Fruit fly (Drosophila melanogaster) whole organism, embryonic: ENCODE measurements around the gene CG45081.
A peak's percentile ranks its signal among the peaks of the same experiment; 100 is the strongest.

Experiments
- Ada2b ChIP-seq: fragments of 200-800 bp; sonication (Bioruptor generic); IDR thresholded peaks from 2 replicates; pipeline ENCODE4 v1.3.6; 2022; ENCODE audit warnings: missing biosample characterization, missing genetic modification characterization
- Antp ChIP-seq: fragments of 200-800 bp; sonication (Bioruptor generic); optimal IDR thresholded peaks from 3 replicates; lab custom pipeline; 2016; ENCODE audit warnings: missing biosample characterization, missing genetic modification characterization
- Bgb ChIP-seq: fragments of 200-800 bp; sonication (Bioruptor generic); IDR thresholded peaks from 2 replicates; pipeline ENCODE4 v1.3.6; 2022; ENCODE audit warnings: missing biosample characterization, missing genetic modification characterization; ENCODE audit not compliant: partially characterized antibody
- Blimp-1 ChIP-seq: fragments of 200-800 bp; sonication (Bioruptor generic); optimal IDR thresholded peaks from 3 replicates; lab custom pipeline; 2018; ENCODE audit warnings: missing biosample characterization, missing genetic modification characterization, mild to moderate bottlenecking, moderate library complexity, missing genetic modification reagents
- CG1024 ChIP-seq: fragments of 200-800 bp; sonication (Bioruptor generic); IDR thresholded peaks from 2 replicates; pipeline ENCODE4 v1.3.6; 2022; ENCODE audit warnings: missing biosample characterization, missing genetic modification characterization
- CG10274 ChIP-seq: fragments of 200-800 bp; sonication (Bioruptor generic); optimal IDR thresholded peaks from 3 replicates; lab custom pipeline; 2017; ENCODE audit warnings: missing biosample characterization, mild to moderate bottlenecking, missing genetic modification characterization
- CG10321 ChIP-seq: fragments of 200-800 bp; sonication (Bioruptor generic); IDR thresholded peaks from 2 replicates; pipeline ENCODE4 v1.3.6; 2022; ENCODE audit warnings: missing biosample characterization, missing genetic modification characterization
- CG10366 ChIP-seq: fragments of 200-800 bp; sonication (Bioruptor generic); IDR thresholded peaks from 2 replicates; pipeline ENCODE4 v1.3.6; 2022; ENCODE audit warnings: missing biosample characterization, missing genetic modification characterization
- CG11456 ChIP-seq: fragments of 200-800 bp; sonication (Bioruptor generic); IDR thresholded peaks from 3 replicates; pipeline ENCODE4 v1.3.6; 2022; ENCODE audit warnings: missing biosample characterization, missing genetic modification characterization
- CG12391 ChIP-seq: fragments of 200-800 bp; sonication (Bioruptor generic); optimal IDR thresholded peaks from 3 replicates; lab custom pipeline; 2018; ENCODE audit warnings: missing biosample characterization, mild to moderate bottlenecking, missing genetic modification characterization, moderate library complexity
- CG1603 ChIP-seq: fragments of 200-800 bp; sonication (Bioruptor generic); optimal IDR thresholded peaks from 2 replicates; lab custom pipeline; 2019; ENCODE audit warnings: missing biosample characterization, mild to moderate bottlenecking, missing genetic modification characterization, moderate library complexity
- CG2712 ChIP-seq: fragments of 200-800 bp; optimal IDR thresholded peaks from 3 replicates; lab custom pipeline; 2019; ENCODE audit warnings: missing biosample characterization, mild to moderate bottlenecking, missing genetic modification characterization, moderate library complexity
- CG30403 ChIP-seq: fragments of 200-800 bp; sonication (Bioruptor generic); optimal IDR thresholded peaks from 3 replicates; lab custom pipeline; 2016; ENCODE audit warnings: missing biosample characterization, missing genetic modification characterization
- CG3995 ChIP-seq: fragments of 200-800 bp; sonication (Bioruptor generic); optimal IDR thresholded peaks from 3 replicates; lab custom pipeline; 2016; ENCODE audit warnings: missing biosample characterization, missing genetic modification characterization
- CG6683 ChIP-seq: fragments of 200-800 bp; sonication (Bioruptor generic); optimal IDR thresholded peaks from 2 replicates; lab custom pipeline; 2017; ENCODE audit warnings: missing biosample characterization, mild to moderate bottlenecking, missing genetic modification characterization, missing genetic modification reagents
- CG7928 ChIP-seq: fragments of 200-800 bp; sonication (Bioruptor generic); optimal IDR thresholded peaks from 2 replicates; lab custom pipeline; 2017; ENCODE audit warnings: missing biosample characterization, mild to moderate bottlenecking, missing genetic modification characterization
- CG8765 ChIP-seq: fragments of 200-800 bp; sonication (Bioruptor generic); IDR thresholded peaks from 2 replicates; pipeline ENCODE4 v1.3.6; 2022; ENCODE audit warnings: missing biosample characterization, missing genetic modification characterization
- CG9727 ChIP-seq: fragments of 200-800 bp; sonication (Bioruptor generic); optimal IDR thresholded peaks from 3 replicates; lab custom pipeline; 2017; ENCODE audit warnings: missing biosample characterization, mild to moderate bottlenecking, missing genetic modification characterization
- CoRest ChIP-seq: fragments of 200-800 bp; sonication (Bioruptor generic); optimal IDR thresholded peaks from 3 replicates; lab custom pipeline; 2018; ENCODE audit warnings: missing biosample characterization, mild to moderate bottlenecking, missing genetic modification characterization, moderate library complexity
- CrebB ChIP-seq: fragments of 200-800 bp; sonication (Bioruptor generic); optimal IDR thresholded peaks from 3 replicates; lab custom pipeline; 2018; ENCODE audit warnings: missing biosample characterization, mild to moderate bottlenecking, missing genetic modification characterization
- Dp ChIP-seq: fragments of 200-800 bp; sonication (Bioruptor generic); optimal IDR thresholded peaks from 2 replicates; lab custom pipeline; 2018; ENCODE audit warnings: missing biosample characterization, mild to moderate bottlenecking, missing genetic modification characterization, moderate library complexity
- Hr39 ChIP-seq: fragments of >200 bp; optimal IDR thresholded peaks from 2 replicates; lab custom pipeline; 2017
- Opbp ChIP-seq: fragments of 200-800 bp; sonication (Bioruptor generic); IDR thresholded peaks from 3 replicates; pipeline ENCODE4 v1.3.6; 2022; ENCODE audit warnings: missing biosample characterization, missing genetic modification characterization; ENCODE audit not compliant: partially characterized antibody
- Sin3A ChIP-seq: fragments of >200 bp; optimal IDR thresholded peaks from 2 replicates; lab custom pipeline; 2018
- Sox102F ChIP-seq: fragments of 200-800 bp; sonication (Bioruptor generic); optimal IDR thresholded peaks from 2 replicates; lab custom pipeline; 2018; ENCODE audit warnings: missing biosample characterization, mild to moderate bottlenecking, missing genetic modification characterization, moderate library complexity
- Sry-β ChIP-seq: fragments of 200-800 bp; sonication (Bioruptor generic); optimal IDR thresholded peaks from 2 replicates; lab custom pipeline; 2018; ENCODE audit warnings: missing biosample characterization, mild to moderate bottlenecking, missing genetic modification characterization, moderate library complexity
- Taf1 ChIP-seq: fragments of 200-800 bp; sonication (Bioruptor generic); IDR thresholded peaks from 2 replicates; pipeline ENCODE4 v1.3.6; 2022; ENCODE audit warnings: missing biosample characterization, missing genetic modification characterization
- cato ChIP-seq: fragments of 200-800 bp; sonication (Bioruptor generic); optimal IDR thresholded peaks from 2 replicates; lab custom pipeline; 2016; ENCODE audit warnings: missing biosample characterization, missing genetic modification characterization, borderline replicate concordance
- caup ChIP-seq: fragments of 200-800 bp; sonication (Bioruptor generic); optimal IDR thresholded peaks from 3 replicates; lab custom pipeline; 2017; ENCODE audit warnings: missing biosample characterization, mild to moderate bottlenecking, missing genetic modification characterization, moderate library complexity; ENCODE audit not compliant: severe bottlenecking
- crc ChIP-seq: fragments of 200-800 bp; sonication (Bioruptor generic); optimal IDR thresholded peaks from 2 replicates; lab custom pipeline; 2016; ENCODE audit warnings: missing biosample characterization, missing genetic modification characterization
- dmrt11E ChIP-seq: fragments of 200-800 bp; sonication (Bioruptor generic); optimal IDR thresholded peaks from 3 replicates; lab custom pipeline; 2018; ENCODE audit warnings: missing biosample characterization, mild to moderate bottlenecking, missing genetic modification characterization, moderate library complexity
- gce ChIP-seq: fragments of 200-800 bp; sonication (Bioruptor generic); IDR thresholded peaks from 3 replicates; pipeline ENCODE4 v1.3.6; 2022; ENCODE audit warnings: missing biosample characterization, missing genetic modification characterization
- gcm ChIP-seq: fragments of 200-800 bp; sonication (Bioruptor generic); optimal IDR thresholded peaks from 2 replicates; lab custom pipeline; 2019; ENCODE audit warnings: missing biosample characterization, mild to moderate bottlenecking, missing genetic modification characterization, moderate library complexity
- kay ChIP-seq: fragments of 200-800 bp; sonication (Bioruptor generic); optimal IDR thresholded peaks from 2 replicates; lab custom pipeline; 2016; ENCODE audit warnings: missing biosample characterization, missing genetic modification characterization
- lbe ChIP-seq: fragments of 200-800 bp; sonication (Bioruptor generic); optimal IDR thresholded peaks from 2 replicates; lab custom pipeline; 2016; ENCODE audit warnings: missing biosample characterization, mild to moderate bottlenecking, missing genetic modification characterization
- lola ChIP-seq, 3 experiments: fragments of >200 bp in 2 of 3; fragments of 200-800 bp in 1 of 3; sonication (Bioruptor generic) in 1 of 3; optimal IDR thresholded peaks; 2 replicates each; lab custom pipeline; 2017 to 2019; ENCODE audit warnings: missing biosample characterization in 3 of 3, missing genetic modification characterization in 3 of 3, mild to moderate bottlenecking in 1 of 3, moderate library complexity in 1 of 3
- odd ChIP-seq: fragments of 200-800 bp; sonication (Bioruptor generic); optimal IDR thresholded peaks from 2 replicates; lab custom pipeline; 2017; ENCODE audit warnings: missing biosample characterization, mild to moderate bottlenecking, missing genetic modification characterization
- pb ChIP-seq: fragments of 200-800 bp; sonication (Bioruptor generic); optimal IDR thresholded peaks from 3 replicates; lab custom pipeline; 2016; ENCODE audit warnings: missing biosample characterization, missing genetic modification characterization
- pfk ChIP-seq: fragments of 200-800 bp; sonication (Bioruptor generic); optimal IDR thresholded peaks from 2 replicates; lab custom pipeline; 2018; ENCODE audit warnings: missing biosample characterization, mild to moderate bottlenecking, missing genetic modification characterization, moderate library complexity
- pzg ChIP-seq: fragments of 200-800 bp; sonication (Bioruptor generic); optimal IDR thresholded peaks from 3 replicates; lab custom pipeline; 2018; ENCODE audit warnings: missing biosample characterization, mild to moderate bottlenecking, missing genetic modification characterization, moderate library complexity
- sd ChIP-seq: fragments of 200-800 bp; sonication (Bioruptor generic); optimal IDR thresholded peaks from 3 replicates; lab custom pipeline; 2018; ENCODE audit warnings: missing biosample characterization, mild to moderate bottlenecking, missing genetic modification characterization, moderate library complexity
- sens ChIP-seq: fragments of 200-800 bp; sonication (Bioruptor generic); peaks from one replicate; lab custom pipeline; 2016; ENCODE audit warnings: missing biosample characterization, missing genetic modification characterization
- sens-2 ChIP-seq: fragments of 200-800 bp; sonication (Bioruptor generic); IDR thresholded peaks from 2 replicates; pipeline ENCODE4 v1.3.6; 2022; ENCODE audit warnings: missing biosample characterization, missing genetic modification characterization
- sima ChIP-seq: fragments of 200-800 bp; sonication (Bioruptor generic); optimal IDR thresholded peaks from 2 replicates; lab custom pipeline; 2016; ENCODE audit warnings: missing biosample characterization, missing genetic modification characterization
- so ChIP-seq: fragments of 200-800 bp; sonication (Bioruptor generic); IDR thresholded peaks from 3 replicates; pipeline ENCODE4 v1.3.6; 2022; ENCODE audit warnings: missing biosample characterization, missing genetic modification characterization
- trem ChIP-seq: fragments of 200-800 bp; optimal IDR thresholded peaks from 3 replicates; lab custom pipeline; 2019; ENCODE audit warnings: missing biosample characterization, mild to moderate bottlenecking, missing genetic modification characterization, moderate library complexity
- ttk ChIP-seq: fragments of 200-800 bp; sonication (Bioruptor generic); IDR thresholded peaks from 2 replicates; pipeline ENCODE4 v2.1.2; 2022; ENCODE audit warnings: missing biosample characterization, missing genetic modification characterization
- wor ChIP-seq: fragments of 200-800 bp; sonication (Bioruptor generic); IDR thresholded peaks from 2 replicates; pipeline ENCODE4 v1.3.6; 2022; ENCODE audit warnings: missing biosample characterization, missing genetic modification characterization
- zfh1 ChIP-seq: fragments of 200-800 bp; sonication (Bioruptor generic); IDR thresholded peaks from 3 replicates; pipeline ENCODE4 v1.3.6; 2022; ENCODE audit warnings: missing biosample characterization, missing genetic modification characterization

The CG45081 gene

dm6 chr3L:19233798-19234781, 31.8 kb upstream of the CG45081 start (continued):
- TF ChIP-seq CG3995 (GFP tag; lab: Kevin White, UChicago) (no peak), pb (no peak), Opbp (GFP tag; lab: Robert Waterston, UW) (no peak), CG2712 (peak; percentile 10), CG7928 (no peak), CrebB (tag; lab: Kevin White, UChicago) (no peak), caup (GFP tag; lab: Kevin White, UChicago) (no peak), odd (GFP tag; lab: Kevin White, UChicago) (no peak), sima (GFP tag; lab: Kevin White, UChicago) (no peak), dmrt11E (tag; lab: Kevin White, UChicago) (no peak), so (GFP tag; lab: Robert Waterston, UW) (no peak), Taf1 (GFP tag; lab: Robert Waterston, UW) (no peak), CG12391 (tag; lab: Kevin White, UChicago) (peak; percentile 36), sens (GFP tag; lab: Kevin White, UChicago) (peak; percentile 75), wor (no peak), CG10321 (GFP tag; lab: Robert Waterston, UW) (no peak), Sin3A (no peak), sens-2 (GFP tag; lab: Robert Waterston, UW) (no peak), Ada2b (no peak), cato (GFP tag; lab: Kevin White, UChicago) (no peak), gce (GFP tag; lab: Robert Waterston, UW) (no peak), Sry-β (GFP tag; lab: Kevin White, UChicago) (no peak), Antp (GFP tag; lab: Kevin White, UChicago) (no peak), pzg (GFP tag; lab: Kevin White, UChicago) (no peak), gcm (GFP tag; lab: Kevin White, UChicago) (no peak), CG6683 (GFP tag; lab: Kevin White, UChicago) (no peak), ttk (GFP tag; lab: Robert Waterston, UW) (no peak), CG8765 (GFP tag; lab: Robert Waterston, UW) (no peak), CG30403 (GFP tag; lab: Kevin White, UChicago) (peak; percentile 41), pfk (GFP tag; lab: Kevin White, UChicago) (no peak), CG10274 (GFP tag; lab: Kevin White, UChicago) (no peak), zfh1 (no peak), kay (no peak), crc (GFP tag; lab: Kevin White, UChicago) (no peak), CG9727 (GFP tag; lab: Kevin White, UChicago) (no peak), Hr39 (lab: Kevin White, UChicago) (no peak), Bgb (GFP tag; lab: Robert Waterston, UW) (no peak), trem (no peak), CG1024 (no peak), Dp (GFP tag; lab: Kevin White, UChicago) (no peak), sd (tag; lab: Kevin White, UChicago) (no peak), lbe (GFP tag; lab: Kevin White, UChicago) (no peak), Blimp-1 (GFP tag; lab: Kevin White, UChicago) (peak; percentile 22), CG10366 (GFP tag; lab: Robert Waterston, UW) (no peak), CoRest (tag; lab: Kevin White, UChicago) (peak; percentile 11), Sox102F (GFP tag; lab: Kevin White, UChicago) (peak; percentile 28), CG11456 (GFP tag; lab: Robert Waterston, UW) (no peak), CG1603 (tag; lab: Kevin White, UChicago) (no peak), lola (GFP tag; optimal IDR thresholded peaks at IDR 0.05; lab: Kevin White, UChicago) (peak in 1 of 3 experiments; percentile 32)
